Worm (Caenorhabditis elegans): ENCODE results near the gene pxl-1.

DNA sequence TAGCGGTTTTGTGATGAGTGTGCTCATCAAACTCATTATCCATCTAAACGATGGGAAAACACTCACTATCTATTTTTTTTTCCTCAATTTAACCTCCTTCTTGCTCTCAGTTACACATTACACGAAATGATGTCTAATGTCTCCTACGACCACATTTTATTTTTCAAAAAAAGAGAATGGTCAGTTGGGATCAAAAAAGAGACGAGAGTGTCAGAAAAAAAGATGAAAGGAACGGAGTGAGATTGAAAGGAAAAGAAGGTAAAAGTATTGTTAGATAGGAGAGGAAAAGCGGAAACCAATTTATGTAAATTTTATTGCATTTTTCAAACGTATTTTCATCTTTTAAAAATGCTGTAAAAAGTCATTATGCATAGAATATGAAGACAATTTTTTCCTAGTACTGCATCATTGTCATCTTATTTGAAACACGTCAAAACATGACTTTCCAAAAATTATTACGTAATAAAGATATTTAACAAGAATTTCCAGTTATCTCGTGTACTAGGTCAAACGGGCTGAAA is 38.4 kb upstream of the pxl-1 start:
- no peak for TF ChIP-seq lin-39 (tag; optimal IDR thresholded peaks at IDR 0.05)
- TF ChIP-seq elt-3 (tag; optimal IDR thresholded peaks at IDR 0.05) = no peak
- no peak for TF ChIP-seq ztf-11 (tag; optimal IDR thresholded peaks at IDR 0.05)
- no peak for TF ChIP-seq unc-62 (GFP tag; optimal IDR thresholded peaks at IDR 0.05)
- no peak for TF ChIP-seq R02D3.7 (tag; optimal IDR thresholded peaks at IDR 0.05)
- no peak for TF ChIP-seq nhr-77 (tag; optimal IDR thresholded peaks at IDR 0.05)
- TF ChIP-seq dmd-4 (tag; optimal IDR thresholded peaks at IDR 0.05) = no peak
- TF ChIP-seq nhr-12 (tag; optimal IDR thresholded peaks at IDR 0.05) = no peak
- TF ChIP-seq gmeb-1 (tag; optimal IDR thresholded peaks at IDR 0.05) = no peak
- no peak for TF ChIP-seq ceh-82 (tag; optimal IDR thresholded peaks at IDR 0.05)
